Fruit fly (Drosophila melanogaster): ENCODE results near the gene NimB5.

The NimB5 gene

dm6 chr2L:13969876-13970275, at the start of gene NimB5, which contains the start of gene NimB4:
TSS of gene NimB5 (plus strand) at chr2L:13970177.
TSS of gene NimB4 (minus strand) at chr2L:13969976.
- TF ChIP-seq Sin3A (optimal IDR thresholded peaks at IDR 0.05), result no peak
- no peak for TF ChIP-seq Myc (optimal IDR thresholded peaks at IDR 0.05)
- TF ChIP-seq psq (optimal IDR thresholded peaks at IDR 0.05), result no peak
- TF ChIP-seq ttk (optimal IDR thresholded peaks at IDR 0.05), result no peak
- no peak for TF ChIP-seq insv (optimal IDR thresholded peaks at IDR 0.05)
- no peak for TF ChIP-seq h (optimal IDR thresholded peaks at IDR 0.05)

- TF ChIP-seq psq (optimal IDR thresholded peaks at IDR 0.05) (no peak), ttk (optimal IDR thresholded peaks at IDR 0.05) (no peak), Myc (optimal IDR thresholded peaks at IDR 0.05) (no peak), Sin3A (optimal IDR thresholded peaks at IDR 0.05) (no peak), h (optimal IDR thresholded peaks at IDR 0.05) (no peak), insv (optimal IDR thresholded peaks at IDR 0.05) (no peak)
These were observed 46.5 kb upstream of the NimB5 start, which contains the start of gene Vajk1 for dm6 chr2L:13923453-13923852. TSS of gene Vajk1 (minus strand) at chr2L:13923553.

- TF ChIP-seq insv (optimal IDR thresholded peaks at IDR 0.05) (no peak), h (optimal IDR thresholded peaks at IDR 0.05) (no peak), ttk (optimal IDR thresholded peaks at IDR 0.05) (no peak)
These were observed 46.0 kb upstream of the NimB5 start for dm6 chr2L:13923984-13924383.

dm6 chr2L:13925699-13926098, 44.3 kb upstream of the NimB5 start:
- TF ChIP-seq psq (optimal IDR thresholded peaks at IDR 0.05), result no peak

dm6 chr2L:13928461-13928860, 41.5 kb upstream of the NimB5 start:
- no peak for TF ChIP-seq Sin3A (optimal IDR thresholded peaks at IDR 0.05)
- no peak for TF ChIP-seq Myc (optimal IDR thresholded peaks at IDR 0.05)
- TF ChIP-seq h (optimal IDR thresholded peaks at IDR 0.05), result no peak
- no peak for TF ChIP-seq psq (optimal IDR thresholded peaks at IDR 0.05)

- TF ChIP-seq h (optimal IDR thresholded peaks at IDR 0.05), result no peak
- TF ChIP-seq ttk (optimal IDR thresholded peaks at IDR 0.05), result no peak
- TF ChIP-seq psq (optimal IDR thresholded peaks at IDR 0.05), result no peak
- no peak for TF ChIP-seq Sin3A (optimal IDR thresholded peaks at IDR 0.05)
- no peak for TF ChIP-seq Myc (optimal IDR thresholded peaks at IDR 0.05)
- TF ChIP-seq insv (optimal IDR thresholded peaks at IDR 0.05), result no peak
These were observed 38.7 kb upstream of the NimB5 start, which contains the start of gene CG42711 for dm6 chr2L:13931318-13931717. TSS of gene CG42711 (minus strand) at chr2L:13931362.

- TF ChIP-seq Sin3A (optimal IDR thresholded peaks at IDR 0.05) (no peak), psq (optimal IDR thresholded peaks at IDR 0.05) (no peak), h (optimal IDR thresholded peaks at IDR 0.05) (no peak), Myc (optimal IDR thresholded peaks at IDR 0.05) (no peak), insv (optimal IDR thresholded peaks at IDR 0.05) (no peak), ttk (optimal IDR thresholded peaks at IDR 0.05) (no peak)
These were observed 35.4 kb upstream of the NimB5 start, which contains the start of gene Vajk2 for dm6 chr2L:13934542-13935065. TSS of gene Vajk2 (minus strand) at chr2L:13934692.

- TF ChIP-seq Sin3A (optimal IDR thresholded peaks at IDR 0.05) (no peak), ttk (optimal IDR thresholded peaks at IDR 0.05) (no peak), insv (optimal IDR thresholded peaks at IDR 0.05) (no peak), Myc (optimal IDR thresholded peaks at IDR 0.05) (no peak), psq (optimal IDR thresholded peaks at IDR 0.05) (no peak), h (optimal IDR thresholded peaks at IDR 0.05) (no peak)
These were observed 22.5 kb upstream of the NimB5 start, which contains the start of gene Vajk3 for dm6 chr2L:13947476-13947875. TSS of gene Vajk3 (minus strand) at chr2L:13947476.

dm6 chr2L:13949789-13950188, 20.2 kb upstream of the NimB5 start:
- TF ChIP-seq Sin3A (optimal IDR thresholded peaks at IDR 0.05), result no peak
- no peak for TF ChIP-seq Myc (optimal IDR thresholded peaks at IDR 0.05)
- TF ChIP-seq insv (optimal IDR thresholded peaks at IDR 0.05), result no peak
- TF ChIP-seq h (optimal IDR thresholded peaks at IDR 0.05), result no peak
- TF ChIP-seq ttk (optimal IDR thresholded peaks at IDR 0.05), result no peak
- TF ChIP-seq psq (optimal IDR thresholded peaks at IDR 0.05), result no peak

dm6 chr2L:13955775-13956174, 14.2 kb upstream of the NimB5 start:
- TF ChIP-seq psq (optimal IDR thresholded peaks at IDR 0.05) (no peak), ttk (optimal IDR thresholded peaks at IDR 0.05) (no peak), Myc (optimal IDR thresholded peaks at IDR 0.05) (no peak), h (optimal IDR thresholded peaks at IDR 0.05) (no peak), insv (optimal IDR thresholded peaks at IDR 0.05) (no peak)

dm6 chr2L:13957239-13957638, 12.7 kb upstream of the NimB5 start, which contains the start of gene NimA:
TSS of gene NimA (plus strand) at chr2L:13957539.
- no peak for TF ChIP-seq Myc (optimal IDR thresholded peaks at IDR 0.05)
- no peak for TF ChIP-seq h (optimal IDR thresholded peaks at IDR 0.05)
- TF ChIP-seq ttk (optimal IDR thresholded peaks at IDR 0.05), result no peak
- TF ChIP-seq insv (optimal IDR thresholded peaks at IDR 0.05), result no peak
- TF ChIP-seq Sin3A (optimal IDR thresholded peaks at IDR 0.05), result no peak
- TF ChIP-seq psq (optimal IDR thresholded peaks at IDR 0.05), result no peak

- TF ChIP-seq ttk (optimal IDR thresholded peaks at IDR 0.05) (no peak), insv (optimal IDR thresholded peaks at IDR 0.05) (no peak), psq (optimal IDR thresholded peaks at IDR 0.05) (no peak), Myc (optimal IDR thresholded peaks at IDR 0.05) (no peak), h (optimal IDR thresholded peaks at IDR 0.05) (no peak), Sin3A (optimal IDR thresholded peaks at IDR 0.05) (no peak)
These were observed 9.6 kb upstream of the NimB5 start for dm6 chr2L:13960399-13960798.

dm6 chr2L:13963467-13964122, 6.4 kb upstream of the NimB5 start, which contains the start of gene NimB1:
TSS of gene NimB1 (plus strand) at chr2L:13963507.
- TF ChIP-seq psq (optimal IDR thresholded peaks at IDR 0.05), result no peak
- no peak for TF ChIP-seq h (optimal IDR thresholded peaks at IDR 0.05)
- TF ChIP-seq Myc (optimal IDR thresholded peaks at IDR 0.05), result no peak
- no peak for TF ChIP-seq ttk (optimal IDR thresholded peaks at IDR 0.05)
- no peak for TF ChIP-seq insv (optimal IDR thresholded peaks at IDR 0.05)
- no peak for TF ChIP-seq Sin3A (optimal IDR thresholded peaks at IDR 0.05)

Data from Kc167 (cell line).